Worm (Caenorhabditis elegans) whole organism, dauer: Measurements from ENCODE around the gene sqv-7.

ENCODE experiments used
- unc-62 ChIP-seq: sonication (generic microtip); optimal IDR thresholded peaks from 2 replicates; lab custom pipeline; 2017; ENCODE audit warnings: missing biosample characterization, missing genetic modification reagents, missing genetic modification characterization

Gene sqv-7

DNA sequence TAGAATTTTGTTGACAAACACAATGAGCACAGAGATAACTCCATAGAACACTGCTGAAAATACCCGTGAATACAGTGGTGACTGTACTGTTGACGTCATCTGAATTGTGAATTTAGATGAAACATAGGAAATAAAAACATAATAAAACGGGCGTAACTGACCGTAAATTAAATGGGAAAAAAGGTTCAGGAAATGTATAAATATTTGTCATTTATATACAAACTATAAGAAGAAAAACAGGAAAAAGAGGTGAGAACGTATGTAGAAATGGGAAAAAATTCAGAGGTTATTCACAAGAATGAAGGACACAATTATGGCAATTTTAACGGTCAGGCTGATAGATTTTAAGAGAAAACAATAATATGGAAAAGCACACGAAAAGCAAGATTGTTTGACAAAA, at the start of gene sqv-7:
sqv-7 (minus strand) TSS at position 101 of the 400 bp plus-strand sequence.
- no peak for TF ChIP-seq unc-62 (GFP tag; lab: Kevin White, UChicago)

DNA sequence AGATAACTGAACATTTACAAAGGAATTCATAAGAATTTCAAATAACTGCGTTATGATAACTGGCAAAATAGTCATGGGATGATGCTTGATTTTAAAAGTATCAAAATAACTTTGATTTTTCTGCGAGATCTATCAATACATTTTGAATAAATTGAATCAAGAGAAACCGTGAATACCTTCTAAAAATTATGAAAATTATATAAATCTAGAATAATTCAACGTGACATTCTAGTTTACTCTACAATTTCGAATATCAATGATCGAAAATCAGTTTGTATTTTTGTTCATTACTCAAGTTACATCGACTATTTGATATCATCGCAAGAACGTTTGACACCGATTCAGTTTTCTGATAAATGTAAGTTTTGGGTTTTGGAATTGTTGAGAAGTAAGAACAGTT, 49.2 kb upstream of the sqv-7 start, which contains the start of gene acs-6:
acs-6 (plus strand) TSS at position 301 of the 400 bp plus-strand sequence.
- no peak for TF ChIP-seq unc-62 (GFP tag; lab: Kevin White, UChicago)

DNA sequence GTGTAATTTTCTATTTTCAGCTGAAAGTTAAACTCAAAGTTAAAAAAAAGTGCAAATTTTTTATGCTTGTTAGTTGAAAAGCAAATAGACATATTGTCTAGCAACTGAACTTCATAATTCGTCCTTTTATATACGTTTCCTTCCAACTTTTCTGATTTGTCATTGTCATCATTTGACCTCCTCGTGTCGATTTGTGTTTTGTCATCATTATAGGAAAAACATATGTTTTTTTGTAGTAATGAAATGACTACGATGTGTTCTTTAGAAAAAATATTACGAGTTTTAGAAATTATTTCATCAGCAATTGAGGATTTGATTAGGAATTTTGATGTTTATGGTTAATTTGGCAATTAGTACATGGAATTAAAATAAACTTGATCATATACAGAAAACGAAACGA, 48.3 kb upstream of the sqv-7 start:
- TF ChIP-seq unc-62 (GFP tag; lab: Kevin White, UChicago) = no peak

DNA sequence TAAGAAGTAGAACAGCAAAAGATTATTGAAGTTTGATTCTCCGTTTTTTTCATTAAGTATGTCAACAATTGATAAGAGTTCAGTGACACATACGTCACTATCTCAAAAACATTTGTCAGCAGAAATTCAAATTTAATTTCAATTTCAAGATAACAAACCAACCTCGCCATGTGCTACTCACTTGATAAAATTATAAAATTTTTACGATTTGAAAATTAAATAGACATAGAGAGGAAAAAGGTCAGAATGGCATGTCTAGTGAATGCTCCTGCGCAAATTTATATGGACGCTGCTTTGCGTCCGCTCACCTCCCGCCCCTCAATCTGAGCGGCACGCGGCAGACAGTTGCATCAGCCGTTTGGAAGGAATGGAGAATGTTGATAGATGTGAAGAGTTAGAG, 47.7 kb upstream of the sqv-7 start:
- no peak for TF ChIP-seq unc-62 (GFP tag; lab: Kevin White, UChicago)

DNA sequence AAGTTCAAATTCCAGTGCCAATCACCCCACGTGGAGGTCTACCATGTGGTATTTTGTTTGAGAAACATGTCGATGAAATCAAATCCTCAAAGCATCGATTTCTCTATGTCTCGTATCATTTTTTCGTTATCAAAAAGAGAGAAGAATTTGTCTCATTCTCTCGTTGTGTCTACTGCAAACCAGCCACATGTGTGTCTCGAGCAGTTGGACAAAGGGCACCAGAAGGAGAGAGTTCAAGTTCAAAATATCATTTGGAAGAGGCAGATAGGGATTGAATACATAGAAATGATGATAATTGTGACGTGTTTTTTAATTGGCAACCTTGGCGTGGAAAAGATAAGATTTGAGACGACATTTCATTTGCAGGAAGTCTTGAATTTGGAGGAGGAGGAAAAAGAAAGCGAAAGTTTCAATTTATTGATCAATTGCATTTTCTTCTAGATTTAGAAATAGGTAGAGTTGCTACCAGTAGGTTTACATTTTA, 46.8 kb upstream of the sqv-7 start:
- no peak for TF ChIP-seq unc-62 (GFP tag; lab: Kevin White, UChicago)

DNA sequence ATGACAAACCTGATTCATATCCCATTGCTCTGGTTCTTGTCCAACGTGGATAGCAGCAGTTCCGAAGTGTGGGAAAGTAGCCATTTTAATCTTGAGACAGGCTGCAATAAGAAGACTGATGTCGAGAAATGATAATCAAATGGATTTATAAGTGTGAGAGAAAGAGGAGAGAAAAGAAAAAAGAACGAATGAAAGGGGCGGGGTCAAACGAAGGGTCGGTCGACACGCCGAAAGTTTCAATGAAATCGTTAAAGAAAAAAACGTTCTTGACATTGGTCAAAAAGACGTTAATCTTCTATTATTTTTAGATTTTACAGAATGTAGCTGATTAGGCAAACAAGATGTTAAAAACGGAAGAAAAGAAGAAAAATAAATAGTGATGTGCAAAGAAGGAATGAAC, 45.4 kb upstream of the sqv-7 start, which contains the start of gene cth-2:
cth-2 (minus strand) TSS at position 101 of the 400 bp plus-strand sequence.
- TF ChIP-seq unc-62 (GFP tag; lab: Kevin White, UChicago) = no peak

DNA sequence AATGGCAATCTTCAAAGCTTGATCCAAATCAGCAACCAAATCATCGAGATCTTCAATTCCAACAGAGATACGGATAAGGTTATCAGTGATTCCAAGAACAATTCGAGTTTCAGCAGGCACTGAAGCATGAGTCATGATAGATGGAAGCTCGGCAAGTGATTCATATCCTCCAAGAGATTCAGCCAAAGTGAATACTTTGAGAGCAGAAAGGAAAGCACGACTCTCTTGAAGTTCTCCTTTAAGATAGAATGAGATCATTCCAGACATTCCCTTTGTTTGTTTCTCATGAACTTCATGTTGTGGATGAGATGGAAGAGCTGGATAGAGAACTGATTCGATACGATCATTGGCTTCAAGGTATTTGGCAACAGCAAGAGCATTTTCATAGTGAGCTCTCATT, 43.8 kb upstream of the sqv-7 start:
- no peak for TF ChIP-seq unc-62 (GFP tag; lab: Kevin White, UChicago)

DNA sequence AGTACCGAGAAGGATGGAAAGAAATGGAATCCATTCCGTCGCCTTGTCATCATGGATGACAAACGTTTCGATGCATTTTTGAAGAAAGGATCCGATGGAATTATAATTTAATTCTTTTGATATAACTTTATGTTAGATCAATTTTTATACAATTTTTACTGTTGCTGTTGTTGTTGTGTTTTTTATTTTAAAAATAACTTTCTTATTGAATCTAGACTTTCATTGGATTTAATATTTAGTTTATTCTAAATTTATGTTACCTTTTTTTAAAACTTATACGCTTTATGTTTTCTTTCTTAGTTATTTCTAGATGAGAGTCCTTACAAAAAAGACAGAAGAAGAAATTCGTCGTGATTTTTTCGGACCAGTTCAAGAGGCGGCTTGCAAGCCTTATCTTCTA, 42.5 kb upstream of the sqv-7 start, which contains the start of gene ZK1127.3:
ZK1127.3 (plus strand) TSS at position 301 of the 400 bp plus-strand sequence.
- no peak for TF ChIP-seq unc-62 (GFP tag; lab: Kevin White, UChicago)

DNA sequence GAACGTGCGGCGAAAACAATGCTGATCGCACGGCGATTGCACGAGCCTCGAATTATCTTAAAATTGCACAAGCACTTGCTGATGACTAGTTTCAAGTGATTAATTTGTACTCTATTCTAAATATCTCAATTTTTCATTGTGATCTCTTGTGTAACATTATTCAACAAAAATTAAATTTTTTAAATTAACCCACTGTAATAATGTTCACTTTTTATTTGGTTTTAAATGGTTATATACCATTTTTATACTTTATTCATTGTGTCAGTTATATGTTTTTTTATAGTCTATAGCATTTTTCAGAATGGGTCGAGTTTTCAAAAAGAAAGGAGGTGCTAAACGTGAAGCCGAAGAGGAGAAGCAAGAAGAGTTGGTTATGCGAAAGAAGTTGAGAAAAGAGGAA, 41.2 kb upstream of the sqv-7 start, which contains the start of gene ZK1127.4:
ZK1127.4 (plus strand) TSS at position 301 of the 400 bp plus-strand sequence.
- TF ChIP-seq unc-62 (GFP tag; lab: Kevin White, UChicago) = no peak

DNA sequence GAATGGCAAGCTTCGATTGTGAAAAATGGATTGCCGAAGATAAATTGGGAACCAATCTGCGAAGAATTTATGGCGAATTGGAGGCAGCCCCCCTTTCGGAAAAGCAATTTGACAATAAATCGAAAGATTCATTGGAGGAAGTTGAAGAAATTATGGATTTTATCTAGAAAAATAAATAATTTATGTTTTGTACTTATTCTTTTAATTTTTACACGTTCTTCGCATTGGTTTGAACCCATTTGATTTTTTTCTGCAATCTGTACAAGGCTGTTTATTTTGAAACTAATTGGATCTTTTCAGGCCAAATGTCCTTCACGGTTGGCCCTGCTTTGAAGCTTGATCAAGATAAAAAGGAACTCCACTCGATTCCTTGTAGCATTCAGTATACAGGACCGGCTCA, 40.5 kb upstream of the sqv-7 start, which contains the start of gene ZK1127.13:
ZK1127.13 (plus strand) TSS at position 301 of the 400 bp plus-strand sequence.
- no peak for TF ChIP-seq unc-62 (GFP tag; lab: Kevin White, UChicago)

DNA sequence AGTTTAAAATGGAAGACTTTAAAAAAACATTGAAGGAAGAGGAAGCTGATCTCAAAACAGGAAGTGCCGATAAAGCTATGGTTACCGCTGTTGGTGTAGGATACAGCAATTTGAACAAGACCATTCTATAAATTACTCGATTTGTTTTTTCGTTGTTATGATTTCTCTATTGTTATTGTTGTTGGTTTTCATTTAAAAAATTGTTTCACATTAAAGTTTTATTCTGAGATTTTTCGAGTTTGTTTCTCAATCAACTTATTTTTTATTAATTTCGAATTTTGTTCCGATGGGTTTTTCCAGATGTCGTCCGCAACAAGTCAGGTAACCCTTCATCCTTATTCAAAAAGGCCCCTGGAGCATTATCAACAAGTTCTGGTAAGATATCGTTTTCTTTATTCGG, 39.3 kb upstream of the sqv-7 start, which contains the start of gene ZK1127.12:
ZK1127.12 (plus strand) TSS at position 301 of the 400 bp plus-strand sequence.
- no peak for TF ChIP-seq unc-62 (GFP tag; lab: Kevin White, UChicago)

DNA sequence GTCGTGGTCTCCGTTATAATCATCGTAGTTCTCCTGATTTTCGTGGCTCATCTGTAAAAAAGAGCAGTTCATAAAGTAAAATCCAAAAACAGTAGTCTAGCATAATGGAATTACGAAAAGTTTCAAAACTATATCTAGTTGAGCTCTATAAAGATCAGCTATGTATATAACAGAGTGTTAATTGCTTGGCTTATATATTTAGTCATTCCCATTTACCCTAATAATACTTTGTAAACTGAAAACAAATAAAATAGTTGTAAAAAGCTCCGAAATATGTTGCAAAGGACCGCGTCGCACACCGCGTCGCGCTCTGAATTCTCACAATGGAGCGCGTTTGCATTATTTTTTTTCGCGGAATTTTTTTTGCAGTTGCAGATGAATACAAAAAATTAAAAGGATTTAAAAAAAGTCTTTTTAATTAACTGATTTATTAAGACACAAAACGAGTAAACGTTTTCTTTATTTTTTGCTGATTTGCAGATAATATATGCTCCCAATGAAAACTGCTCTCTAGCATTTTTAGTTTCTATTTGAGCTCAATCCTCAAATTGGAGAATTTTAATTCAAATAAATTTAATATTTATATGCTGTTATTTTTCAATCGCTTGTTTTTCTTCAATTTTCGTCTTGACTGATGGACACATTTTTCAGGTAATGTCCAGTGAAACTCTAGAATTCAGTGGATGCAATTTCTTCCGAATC, 37.7 kb upstream of the sqv-7 start, which contains the start of the genes tcer-1 and ZK1127.5:
tcer-1 (minus strand) TSS at position 51 of the 702 bp plus-strand sequence.
ZK1127.5 (plus strand) TSS at position 652 of the 702 bp plus-strand sequence.
- no peak for TF ChIP-seq unc-62 (GFP tag; lab: Kevin White, UChicago)

DNA sequence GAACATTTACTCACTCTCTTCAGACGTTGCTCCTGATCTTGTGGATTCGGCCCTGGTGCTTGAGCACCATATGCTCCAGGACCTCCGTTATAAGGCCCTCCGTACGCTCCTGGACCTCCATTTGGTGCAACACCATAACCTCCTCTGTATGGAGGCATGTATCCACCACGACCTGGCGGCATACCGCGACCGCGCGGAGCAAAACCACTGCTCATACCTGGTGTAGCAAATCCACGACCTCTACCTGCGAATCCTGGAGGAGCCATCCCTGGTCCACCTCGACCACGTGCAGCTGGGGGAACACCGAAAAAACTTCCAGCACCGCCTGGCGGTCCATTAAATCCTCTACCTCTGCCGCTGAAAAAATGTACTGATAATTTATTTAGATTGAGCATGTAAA, 37.0 kb upstream of the sqv-7 start:
- no peak for TF ChIP-seq unc-62 (GFP tag; lab: Kevin White, UChicago)

DNA sequence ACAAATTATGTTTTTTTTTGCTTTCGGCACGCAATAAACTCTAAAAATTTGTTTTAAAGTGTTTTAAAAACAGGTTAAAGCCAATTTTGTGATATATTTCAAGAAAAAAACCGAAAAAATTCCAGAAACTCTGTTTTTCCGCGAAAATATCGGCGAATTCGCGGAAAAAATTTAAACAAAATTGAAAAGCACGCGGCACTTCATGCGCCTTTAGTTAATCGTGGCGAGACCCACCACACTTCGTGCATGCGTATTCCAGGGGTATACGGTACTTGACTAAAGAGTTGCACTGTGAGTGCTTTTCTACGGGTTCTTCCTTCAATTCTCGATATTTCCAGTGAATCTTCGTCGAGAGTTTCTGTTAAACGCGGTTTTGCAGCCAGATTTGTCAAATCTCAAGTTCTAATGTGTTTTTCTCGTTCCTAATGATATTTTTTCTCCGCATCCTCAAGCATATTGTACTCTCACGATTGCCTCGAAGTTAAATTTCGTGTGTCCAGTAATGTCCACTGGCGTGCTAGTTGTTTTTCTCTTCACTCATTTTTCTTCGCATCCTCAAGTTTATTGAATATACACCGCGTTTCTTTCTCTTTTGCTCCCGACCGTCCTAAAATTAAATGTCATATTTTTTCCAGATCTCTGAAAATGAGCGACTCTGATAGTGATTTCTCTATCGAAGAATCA, 25.3 kb upstream of the sqv-7 start, which contains the start of gene cin-4:
cin-4 (plus strand) TSS at position 634 of the 684 bp plus-strand sequence.
- no peak for TF ChIP-seq unc-62 (GFP tag; lab: Kevin White, UChicago)

DNA sequence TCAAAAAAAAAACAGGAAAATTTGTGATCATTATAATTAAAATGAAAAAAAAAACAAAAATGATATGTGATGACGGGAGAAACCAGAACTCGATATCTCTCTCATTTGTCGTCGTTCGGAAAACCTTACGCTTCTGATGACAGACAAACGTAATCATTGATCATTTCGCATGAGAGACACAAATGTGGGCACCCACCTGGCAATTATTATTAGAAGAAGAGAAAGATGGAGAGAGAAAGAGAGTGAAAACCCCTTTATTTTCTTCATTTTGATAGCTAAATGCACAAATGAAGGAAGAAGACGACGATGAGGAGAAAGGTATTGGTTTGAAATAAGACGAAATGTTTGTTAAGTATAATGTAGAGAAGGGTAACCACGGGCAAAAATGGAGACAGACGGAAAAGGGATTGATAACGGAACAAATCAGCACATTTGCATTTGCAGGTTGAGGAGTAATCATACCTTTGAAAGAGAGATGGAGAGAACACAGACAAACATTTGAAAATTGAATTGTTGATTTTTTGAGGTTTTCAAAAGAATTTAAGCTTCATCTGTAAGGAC, 18.7 kb upstream of the sqv-7 start:
- no peak for TF ChIP-seq unc-62 (GFP tag; lab: Kevin White, UChicago)
